Worm (Caenorhabditis elegans): ENCODE results near the gene nhr-114.

- no peak for TF ChIP-seq mdl-1 (tag; optimal IDR thresholded peaks at IDR 0.05)
- no peak for TF ChIP-seq unc-39 (tag; optimal IDR thresholded peaks at IDR 0.05)
- TF ChIP-seq ztf-11 (tag; optimal IDR thresholded peaks at IDR 0.05): no peak
These were observed 32.3 kb downstream of the nhr-114 start, which contains the start of gene nlp-9 for ce11 chrV:4219342-4219741.
